Fruit fly (Drosophila melanogaster): ENCODE data around the gene CG11381.

The CG11381 gene

DNA sequence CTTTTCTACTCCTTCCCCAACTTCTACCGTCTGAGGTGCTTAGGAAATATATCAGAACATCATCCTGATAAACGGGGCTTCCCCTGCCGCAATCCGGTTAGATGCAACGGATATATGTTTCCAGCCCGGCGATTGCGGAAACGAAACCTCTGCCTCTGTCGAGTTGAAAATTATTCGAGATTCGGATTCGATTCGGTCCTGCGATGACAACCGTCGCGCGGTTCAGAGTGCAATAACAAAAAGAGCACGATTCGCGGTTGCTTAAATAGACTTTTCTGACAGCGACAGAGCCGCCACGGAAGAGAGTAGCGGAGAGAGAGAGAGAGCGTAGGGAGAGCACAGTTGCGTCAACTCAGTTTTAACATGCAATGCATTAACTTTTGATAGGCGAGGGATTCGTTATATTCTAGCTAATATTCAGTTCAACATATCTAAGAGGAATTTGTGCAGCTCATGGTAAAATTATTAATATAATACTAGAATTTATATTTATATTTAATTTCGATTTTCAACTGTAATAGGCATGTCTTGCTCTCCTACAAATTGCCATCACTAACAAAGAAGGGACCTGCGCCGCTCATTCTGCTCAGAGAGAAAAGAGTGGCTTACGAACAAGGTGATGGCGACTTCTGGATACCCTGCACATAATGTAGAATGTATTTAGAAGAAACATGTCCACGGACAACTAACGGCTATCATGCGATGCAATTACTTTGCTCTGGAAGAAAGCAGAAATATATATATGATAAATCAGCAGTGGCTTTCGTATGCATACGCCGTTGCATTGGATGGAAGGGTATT lies 31.4 kb downstream of the CG11381 start (continued):
- TF ChIP-seq D19A (tag; optimal IDR thresholded peaks at IDR 0.05) (peak; percentile 100), CG14860 (GFP tag; IDR thresholded peaks at IDR 0.05; ENCODE audit: partially characterized antibody) (no peak), Xbp1 (GFP tag; optimal IDR thresholded peaks at IDR 0.05) (peak; percentile 62), CG6813 (GFP tag; optimal IDR thresholded peaks at IDR 0.05) (peak; percentile 67), croc (GFP tag; conservative IDR thresholded peaks at IDR 0.05) (peak; percentile 68), prd (optimal IDR thresholded peaks at IDR 0.05) (no peak), prd (GFP tag; IDR thresholded peaks at IDR 0.05) (peak; percentile 90), Atf3 (GFP tag; optimal IDR thresholded peaks at IDR 0.05) (peak; percentile 97), wdn (GFP tag; IDR thresholded peaks at IDR 0.05) (0 out of 2 replicates have a peak, but pooled peaks have one; percentile 28), CG11695 (GFP tag; IDR thresholded peaks at IDR 0.05) (peak; percentile 76; the same call in 2 of the 3 replicates), Trl (optimal IDR thresholded peaks at IDR 0.05) (peak; percentile 92 to 97), Trl (GFP tag; optimal IDR thresholded peaks at IDR 0.05) (peak; percentile 42), cad (GFP tag; optimal IDR thresholded peaks at IDR 0.05) (no peak), grn (GFP tag; optimal IDR thresholded peaks at IDR 0.05) (no peak), Sry-β (GFP tag; optimal IDR thresholded peaks at IDR 0.05) (peak; percentile 1), her (GFP tag; optimal IDR thresholded peaks at IDR 0.05) (no peak), Meics (GFP tag; optimal IDR thresholded peaks at IDR 0.05) (peak; percentile 73), zen2 (GFP tag; IDR thresholded peaks at IDR 0.05; ENCODE audit: partially characterized antibody) (no peak), ara (GFP tag; IDR thresholded peaks at IDR 0.05) (peak; percentile 80), Side (GFP tag; optimal IDR thresholded peaks at IDR 0.05) (peak; percentile 43), ewg (GFP tag; optimal IDR thresholded peaks at IDR 0.05) (peak; percentile 88), Eip74EF (GFP tag; optimal IDR thresholded peaks at IDR 0.05) (peak in 1 of 2 experiments; percentile 69), C15 (GFP tag; IDR thresholded peaks at IDR 0.05) (peak; percentile 51; the same call in 1 of the 3 replicates), CG31388 (GFP tag; optimal IDR thresholded peaks at IDR 0.05) (no peak), fu2 (GFP tag; optimal IDR thresholded peaks at IDR 0.05) (peak; percentile 53), ro (GFP tag; IDR thresholded peaks at IDR 0.05) (peak; percentile 60; the same call in 1 of the 2 replicates), gsb-n (tag; optimal IDR thresholded peaks at IDR 0.05) (peak; percentile 81), Scr (GFP tag; IDR thresholded peaks at IDR 0.05; ENCODE audit: partially characterized antibody) (peak; percentile 22), sd (tag; optimal IDR thresholded peaks at IDR 0.05) (peak; percentile 10), CG17359 (tag; optimal IDR thresholded peaks at IDR 0.05) (peak; percentile 81), insv (GFP tag; optimal IDR thresholded peaks at IDR 0.05) (peak; percentile 3 to 17), Optix (GFP tag; IDR thresholded peaks at IDR 0.05) (peak; percentile 87), Ptx1 (GFP tag; IDR thresholded peaks at IDR 0.05) (peak; percentile 88), gsb (GFP tag; IDR thresholded peaks at IDR 0.05) (no peak), chn (GFP tag; optimal IDR thresholded peaks at IDR 0.05) (peak; percentile 71), Kr (GFP tag; optimal IDR thresholded peaks at IDR 0.05) (no peak), CG18262 (tag; optimal IDR thresholded peaks at IDR 0.05) (peak; percentile 88), CG17186 (GFP tag; optimal IDR thresholded peaks at IDR 0.05) (peak; percentile 26), hth (optimal IDR thresholded peaks at IDR 0.05) (no peak), CG30020 (tag; optimal IDR thresholded peaks at IDR 0.05) (peak; percentile 46), repo (GFP tag; optimal IDR thresholded peaks at IDR 0.05) (no peak), Gug (GFP tag; IDR thresholded peaks at IDR 0.05) (peak; percentile 77), HLH4C (GFP tag; IDR thresholded peaks at IDR 0.05; ENCODE audit: partially characterized antibody) (no peak), Hr39 (optimal IDR thresholded peaks at IDR 0.05) (no peak), Mes4 (GFP tag; optimal IDR thresholded peaks at IDR 0.05) (peak; percentile 66), Asciz (GFP tag; optimal IDR thresholded peaks at IDR 0.05) (peak; percentile 68), ab (GFP tag; optimal IDR thresholded peaks at IDR 0.05) (no peak), CG4730 (GFP tag; IDR thresholded peaks at IDR 0.05) (peak; percentile 69), CG3995 (GFP tag; optimal IDR thresholded peaks at IDR 0.05) (no peak), CG2120 (GFP tag; optimal IDR thresholded peaks at IDR 0.05) (peak; percentile 83)
